Fruit fly (Drosophila melanogaster) whole organism, wandering third instar larva: ENCODE measurements around the gene CG12096.

Experiments used
- Dfd ChIP-seq: fragments of >200 bp; optimal IDR thresholded peaks from 2 replicates; lab custom pipeline; 2017; ENCODE audit warnings: missing biosample characterization, missing genetic modification characterization
- Hnf4 ChIP-seq: fragments of 200-800 bp; sonication (Bioruptor generic); optimal IDR thresholded peaks from 2 replicates; lab custom pipeline; 2016; ENCODE audit warnings: missing biosample characterization, mild to moderate bottlenecking, missing genetic modification characterization
- N ChIP-seq: fragments of >200 bp; optimal IDR thresholded peaks from 2 replicates; lab custom pipeline; 2018; ENCODE audit warnings: missing biosample characterization, missing external identifiers, missing genetic modification characterization
- Rel ChIP-seq, 2 experiments: fragments of 200-800 bp; sonication (Bioruptor generic) in 1 of 2; optimal IDR thresholded peaks; 2 replicates in 1 of 2; 3 replicates in 1 of 2; lab custom pipeline; 2016 to 2019; ENCODE audit warnings: mild to moderate bottlenecking in 2 of 2, missing biosample characterization in 2 of 2, missing genetic modification characterization in 2 of 2, moderate library complexity in 1 of 2
- br ChIP-seq: fragments of 200-800 bp; sonication (Bioruptor generic); optimal IDR thresholded peaks from 2 replicates; lab custom pipeline; 2016; ENCODE audit warnings: missing biosample characterization, missing genetic modification characterization
- h ChIP-seq: fragments of 200-800 bp; sonication (Bioruptor generic); optimal IDR thresholded peaks from 3 replicates; lab custom pipeline; 2016; ENCODE audit warnings: missing biosample characterization, mild to moderate bottlenecking, missing genetic modification characterization
- jim ChIP-seq: fragments of 175-275, 200-325 bp; sonication (Bioruptor generic); optimal IDR thresholded peaks from 2 replicates; lab custom pipeline; 2016; ENCODE audit warnings: missing biosample characterization, mild to moderate bottlenecking, missing genetic modification characterization
- lola ChIP-seq: fragments of >200 bp; optimal IDR thresholded peaks from 2 replicates; lab custom pipeline; 2017; ENCODE audit warnings: missing biosample characterization, missing genetic modification characterization
- pan ChIP-seq: fragments of >200 bp; optimal IDR thresholded peaks from 2 replicates; lab custom pipeline; 2017
- psq ChIP-seq: fragments of 200-800 bp; sonication (Bioruptor generic); optimal IDR thresholded peaks from 3 replicates; lab custom pipeline; 2017; ENCODE audit warnings: missing biosample characterization, mild to moderate bottlenecking, missing genetic modification characterization, moderate library complexity
- usp ChIP-seq: fragments of >200 bp; optimal IDR thresholded peaks from 2 replicates; lab custom pipeline; 2017; ENCODE audit warnings: missing biosample characterization, missing genetic modification characterization

- no peak for TF ChIP-seq br (GFP tag; lab: Kevin White, UChicago)
- no peak for TF ChIP-seq psq
- TF ChIP-seq jim (GFP tag; lab: Kevin White, UChicago): no peak
- TF ChIP-seq lola: no peak
- no peak for TF ChIP-seq N (GFP tag; lab: Kevin White, UChicago)
- no peak for TF ChIP-seq Dfd (GFP tag; lab: Kevin White, UChicago)
- no peak for TF ChIP-seq pan (lab: Kevin White, UChicago)
- no peak for TF ChIP-seq usp (GFP tag; lab: Kevin White, UChicago)
- no peak for TF ChIP-seq Rel (GFP tag; optimal IDR thresholded peaks at IDR 0.05; lab: Kevin White, UChicago)
- TF ChIP-seq Rel (tag; optimal IDR thresholded peaks at IDR 0.05; lab: Kevin White, UChicago): no peak
- no peak for TF ChIP-seq h (GFP tag; lab: Kevin White, UChicago)
- no peak for TF ChIP-seq Hnf4 (GFP tag; lab: Kevin White, UChicago)
These were observed 32.4 kb downstream of the CG12096 start, which contains the start of gene CG12723 for dm6 chrX:13191783-13192182.
